Worm (Caenorhabditis elegans) whole organism, early embryonic: Measurements from ENCODE around the gene Y73C8B.9.

Experiments
- B0310.2 ChIP-seq: sonication (generic microtip); optimal IDR thresholded peaks from 2 replicates; lab custom pipeline; 2016; ENCODE audit warnings: mild to moderate bottlenecking, missing genetic modification characterization, missing compliant biosample characterization
- F13C5.2 ChIP-seq: sonication (generic microtip); optimal IDR thresholded peaks from 2 replicates; lab custom pipeline; 2017; ENCODE audit warnings: mild to moderate bottlenecking, missing genetic modification characterization, inconsistent platforms, missing compliant biosample characterization
- aly-1 ChIP-seq: sonication (generic microtip); optimal IDR thresholded peaks from 2 replicates; lab custom pipeline; 2016; ENCODE audit warnings: missing genetic modification characterization, missing compliant biosample characterization
- ama-1 ChIP-seq: fragments of 150-350 bp; optimal IDR thresholded peaks from 2 replicates; lab custom pipeline; 2014
- ceh-13 ChIP-seq: fragments of 200-800 bp; sonication (Bioruptor generic); optimal IDR thresholded peaks from 2 replicates; lab custom pipeline; 2018; ENCODE audit warnings: mild to moderate bottlenecking, missing genetic modification characterization, missing compliant biosample characterization
- ceh-36 ChIP-seq: sonication (generic microtip); optimal IDR thresholded peaks from 2 replicates; lab custom pipeline; 2016; ENCODE audit warnings: missing genetic modification characterization, inconsistent platforms, missing compliant biosample characterization
- ets-7 ChIP-seq: sonication (generic microtip); optimal IDR thresholded peaks from 2 replicates; lab custom pipeline; 2016; ENCODE audit warnings: missing genotype, missing genetic modification characterization, missing compliant biosample characterization
- flt-1 ChIP-seq: fragments of 200-800 bp; sonication (Bioruptor generic); IDR thresholded peaks from 2 replicates; pipeline ENCODE4 v1.3.6; 2022; ENCODE audit warnings: missing genetic modification characterization, missing compliant biosample characterization
- hmbx-1 ChIP-seq: sonication (generic microtip); optimal IDR thresholded peaks from 2 replicates; lab custom pipeline; 2016; ENCODE audit warnings: mild to moderate bottlenecking, missing genetic modification characterization, missing compliant biosample characterization
- hmg-4 ChIP-seq: fragments of 200-800 bp; sonication (Bioruptor generic); optimal IDR thresholded peaks from 2 replicates; lab custom pipeline; 2018; ENCODE audit warnings: mild to moderate bottlenecking, missing genetic modification characterization, missing compliant biosample characterization
- hnd-1 ChIP-seq: sonication (generic microtip); optimal IDR thresholded peaks from 2 replicates; lab custom pipeline; 2016; ENCODE audit warnings: missing genetic modification characterization, missing compliant biosample characterization
- pes-1 ChIP-seq: fragments of 200-800 bp; sonication (Bioruptor generic); IDR thresholded peaks from 2 replicates; pipeline ENCODE4 v1.3.6; 2022; ENCODE audit warnings: missing genetic modification reagents, missing genetic modification characterization, missing compliant biosample characterization
- scrt-1 ChIP-seq: fragments of 200-800 bp; sonication (Bioruptor generic); IDR thresholded peaks from 2 replicates; pipeline ENCODE4 v1.3.6; 2022; ENCODE audit warnings: missing genetic modification characterization, missing compliant biosample characterization
- sea-1 ChIP-seq: fragments of 200-800 bp; sonication (Bioruptor generic); conservative IDR thresholded peaks from 2 replicates; pipeline ENCODE4 v1.3.6; 2022; ENCODE audit warnings: missing genetic modification characterization, missing compliant biosample characterization
- tbx-11 ChIP-seq: fragments of 200-800 bp; sonication (Bioruptor generic); IDR thresholded peaks from 2 replicates; pipeline ENCODE4 v1.3.6; 2022; ENCODE audit warnings: missing genetic modification characterization, missing compliant biosample characterization
- tbx-37 ChIP-seq: fragments of 200-800 bp; sonication (Bioruptor generic); conservative IDR thresholded peaks from 2 replicates; pipeline ENCODE4 v1.3.6; 2022; ENCODE audit warnings: missing genetic modification reagents, missing genetic modification characterization, missing compliant biosample characterization
- tra-4 ChIP-seq: sonication (generic microtip); optimal IDR thresholded peaks from 2 replicates; lab custom pipeline; 2017; ENCODE audit warnings: missing genetic modification characterization, missing compliant biosample characterization

The Y73C8B.9 gene

ce11 chrV:3168650-3169049 lies 24.7 kb upstream of the Y73C8B.9 start, which contains the start of gene C36C5.15:
C36C5.15 (minus strand) TSS chrV:3168750.
- no peak for TF ChIP-seq tbx-11 (GFP tag; lab: Robert Waterston, UW)
- no peak for TF ChIP-seq sea-1 (GFP tag; lab: Robert Waterston, UW)
- no peak for TF ChIP-seq scrt-1 (GFP tag; lab: Robert Waterston, UW)
- TF ChIP-seq B0310.2: no peak
- TF ChIP-seq hnd-1 (tag; lab: Kevin White, UChicago): no peak
- TF ChIP-seq flt-1 (GFP tag; lab: Robert Waterston, UW): no peak
- no peak for TF ChIP-seq ceh-13
- TF ChIP-seq tbx-37 (GFP tag; lab: Robert Waterston, UW): no peak
- no peak for TF ChIP-seq ama-1 (lab: Kevin White, UChicago)

- TF ChIP-seq pes-1 (GFP tag; lab: Robert Waterston, UW): no peak
- no peak for TF ChIP-seq ceh-13
- no peak for TF ChIP-seq ceh-36 (tag; lab: Kevin White, UChicago)
- no peak for TF ChIP-seq scrt-1 (GFP tag; lab: Robert Waterston, UW)
- no peak for TF ChIP-seq hmg-4
- no peak for TF ChIP-seq tbx-11 (GFP tag; lab: Robert Waterston, UW)
- TF ChIP-seq flt-1 (GFP tag; lab: Robert Waterston, UW): no peak
- TF ChIP-seq B0310.2: no peak
- no peak for TF ChIP-seq tra-4 (tag; lab: Kevin White, UChicago)
- TF ChIP-seq ama-1 (lab: Kevin White, UChicago): no peak
- no peak for TF ChIP-seq hmbx-1 (tag; lab: Kevin White, UChicago)
Observed at ce11 chrV:3169838-3170237, 23.5 kb upstream of the Y73C8B.9 start, which contains the start of gene srbc-6. srbc-6 (plus strand) TSS chrV:3170138.

- TF ChIP-seq ceh-13 (no peak), pes-1 (GFP tag; lab: Robert Waterston, UW) (no peak), tbx-37 (GFP tag; lab: Robert Waterston, UW) (no peak), aly-1 (tag; lab: Kevin White, UChicago) (no peak), flt-1 (GFP tag; lab: Robert Waterston, UW) (no peak), F13C5.2 (no peak), hnd-1 (tag; lab: Kevin White, UChicago) (no peak), scrt-1 (GFP tag; lab: Robert Waterston, UW) (no peak)
Observed at ce11 chrV:3171625-3172024, 21.7 kb upstream of the Y73C8B.9 start.

- no peak for TF ChIP-seq ets-7 (tag; lab: Kevin White, UChicago)
- no peak for TF ChIP-seq hmg-4
- no peak for TF ChIP-seq pes-1 (GFP tag; lab: Robert Waterston, UW)
- no peak for TF ChIP-seq tbx-11 (GFP tag; lab: Robert Waterston, UW)
- TF ChIP-seq B0310.2: no peak
- TF ChIP-seq hmbx-1 (tag; lab: Kevin White, UChicago): no peak
- no peak for TF ChIP-seq ama-1 (lab: Kevin White, UChicago)
- no peak for TF ChIP-seq tra-4 (tag; lab: Kevin White, UChicago)
- no peak for TF ChIP-seq ceh-36 (tag; lab: Kevin White, UChicago)
- no peak for TF ChIP-seq aly-1 (tag; lab: Kevin White, UChicago)
- TF ChIP-seq flt-1 (GFP tag; lab: Robert Waterston, UW): no peak
Observed at ce11 chrV:3176161-3176560, 17.2 kb upstream of the Y73C8B.9 start, which contains the start of gene srab-8. srab-8 (plus strand) TSS chrV:3176461.

ce11 chrV:3185855-3186254 lies 7.5 kb upstream of the Y73C8B.9 start:
- TF ChIP-seq tra-4 (tag; lab: Kevin White, UChicago): no peak
- no peak for TF ChIP-seq flt-1 (GFP tag; lab: Robert Waterston, UW)
- no peak for TF ChIP-seq aly-1 (tag; lab: Kevin White, UChicago)
- no peak for TF ChIP-seq tbx-11 (GFP tag; lab: Robert Waterston, UW)
- TF ChIP-seq ama-1 (lab: Kevin White, UChicago): no peak
- TF ChIP-seq ets-7 (tag; lab: Kevin White, UChicago): no peak
- TF ChIP-seq F13C5.2: no peak
- no peak for TF ChIP-seq hmg-4
- TF ChIP-seq scrt-1 (GFP tag; lab: Robert Waterston, UW): no peak
- TF ChIP-seq B0310.2: no peak
- no peak for TF ChIP-seq ceh-36 (tag; lab: Kevin White, UChicago)
- TF ChIP-seq tbx-37 (GFP tag; lab: Robert Waterston, UW): no peak
- TF ChIP-seq pes-1 (GFP tag; lab: Robert Waterston, UW): no peak

- TF ChIP-seq B0310.2: no peak
- no peak for TF ChIP-seq ceh-13
- no peak for TF ChIP-seq hmbx-1 (tag; lab: Kevin White, UChicago)
- no peak for TF ChIP-seq pes-1 (GFP tag; lab: Robert Waterston, UW)
Observed at ce11 chrV:3188043-3188442, 5.3 kb upstream of the Y73C8B.9 start, which contains the start of gene lag-2. lag-2 (plus strand) TSS chrV:3188343.

- TF ChIP-seq flt-1 (GFP tag; lab: Robert Waterston, UW) (no peak), ets-7 (tag; lab: Kevin White, UChicago) (no peak), F13C5.2 (peak; percentile 5), tbx-37 (GFP tag; lab: Robert Waterston, UW) (no peak), B0310.2 (no peak), tbx-11 (GFP tag; lab: Robert Waterston, UW) (peak; percentile 39; the same call in 1 of the 2 replicates), ceh-36 (tag; lab: Kevin White, UChicago) (no peak), aly-1 (tag; lab: Kevin White, UChicago) (no peak), ama-1 (lab: Kevin White, UChicago) (no peak), hnd-1 (tag; lab: Kevin White, UChicago) (no peak), tra-4 (tag; lab: Kevin White, UChicago) (no peak), hmbx-1 (tag; lab: Kevin White, UChicago) (no peak), hmg-4 (no peak), pes-1 (GFP tag; lab: Robert Waterston, UW) (no peak)
Observed at ce11 chrV:3194952-3195450, 1.6 kb downstream of the Y73C8B.9 start, which contains the start of gene Y73C8B.2. Y73C8B.2 (minus strand) TSS chrV:3195002.
